Worm (Caenorhabditis elegans) whole organism, L2 larva: ENCODE data around the gene isy-1.

ENCODE experiments used
- C34F6.9 ChIP-seq: fragments of 150-350 bp; optimal IDR thresholded peaks from 2 replicates; lab custom pipeline; 2014; ENCODE audit warnings: missing biosample characterization, missing genetic modification characterization
- F13H6.1 ChIP-seq: sonication (generic microtip); optimal IDR thresholded peaks from 2 replicates; lab custom pipeline; 2016; ENCODE audit warnings: missing genetic modification characterization, missing compliant biosample characterization
- ZK546.5 ChIP-seq: sonication (generic microtip); optimal IDR thresholded peaks from 2 replicates; lab custom pipeline; 2017; ENCODE audit warnings: missing biosample characterization, missing genetic modification characterization
- aly-2 ChIP-seq: fragments of 150-350 bp; optimal IDR thresholded peaks from 2 replicates; lab custom pipeline; 2014; ENCODE audit warnings: missing biosample characterization, missing genetic modification characterization
- blmp-1 ChIP-seq: sonication (generic microtip); optimal IDR thresholded peaks from 2 replicates; lab custom pipeline; 2017; ENCODE audit warnings: missing genetic modification characterization, mild to moderate bottlenecking, missing compliant biosample characterization, antibody characterized with exemption, moderate library complexity; ENCODE audit not compliant: insufficient read depth
- ceh-16 ChIP-seq: fragments of 150-350 bp; optimal IDR thresholded peaks from 2 replicates; lab custom pipeline; 2014; ENCODE audit warnings: missing biosample characterization, missing genetic modification characterization
- ceh-82 ChIP-seq: fragments of 150-350 bp; optimal IDR thresholded peaks from 2 replicates; lab custom pipeline; 2014; ENCODE audit warnings: missing biosample characterization, missing genetic modification characterization
- crh-2 ChIP-seq: sonication (generic microtip); optimal IDR thresholded peaks from 2 replicates; lab custom pipeline; 2017; ENCODE audit warnings: missing biosample characterization, missing genetic modification characterization
- egl-27 ChIP-seq: sonication (generic microtip); optimal IDR thresholded peaks from 3 replicates; lab custom pipeline; 2017; ENCODE audit warnings: missing biosample characterization, missing genetic modification reagents, missing genetic modification characterization
- elt-1 ChIP-seq: fragments of 150-350 bp; optimal IDR thresholded peaks from 2 replicates; lab custom pipeline; 2014; ENCODE audit warnings: missing biosample characterization, missing genetic modification characterization
- elt-3 ChIP-seq: sonication (generic microtip); optimal IDR thresholded peaks from 2 replicates; lab custom pipeline; 2017; ENCODE audit warnings: missing biosample characterization, missing genetic modification characterization
- fos-1 ChIP-seq: fragments of 150-350 bp; optimal IDR thresholded peaks from 2 replicates; lab custom pipeline; 2014; ENCODE audit warnings: missing biosample characterization, missing genetic modification characterization
- gmeb-1 ChIP-seq: fragments of 150-350 bp; optimal IDR thresholded peaks from 2 replicates; lab custom pipeline; 2014; ENCODE audit warnings: missing biosample characterization, missing genetic modification characterization
- lin-13 ChIP-seq: fragments of 150-350 bp; optimal IDR thresholded peaks from 2 replicates; lab custom pipeline; 2014; ENCODE audit warnings: missing biosample characterization, missing genetic modification reagents, missing genetic modification characterization
- lin-39 ChIP-seq: fragments of 150-350 bp; optimal IDR thresholded peaks from 2 replicates; lab custom pipeline; 2014; ENCODE audit warnings: missing biosample characterization, missing genetic modification reagents, missing genetic modification characterization
- lsy-2 ChIP-seq, 2 experiments: fragments of 150-350 bp in 1 of 2; sonication (generic microtip) in 1 of 2; optimal IDR thresholded peaks; 2 replicates each; lab custom pipeline; 2014 to 2017; ENCODE audit warnings: missing biosample characterization in 2 of 2, missing genetic modification characterization in 2 of 2
- mab-5 ChIP-seq: fragments of 150-350 bp; optimal IDR thresholded peaks from 2 replicates; lab custom pipeline; 2014; ENCODE audit warnings: missing biosample characterization, missing genetic modification characterization
- mbf-1 ChIP-seq: sonication (generic microtip); optimal IDR thresholded peaks from 2 replicates; lab custom pipeline; 2017; ENCODE audit warnings: missing biosample characterization, missing genetic modification characterization
- mdl-1 ChIP-seq, 2 experiments: fragments of 150-350 bp in 1 of 2; sonication (generic microtip) in 1 of 2; optimal IDR thresholded peaks; 2 replicates each; lab custom pipeline; 2017; ENCODE audit warnings: missing biosample characterization in 2 of 2, missing genetic modification characterization in 2 of 2
- nhr-10 ChIP-seq: sonication (generic microtip); optimal IDR thresholded peaks from 2 replicates; lab custom pipeline; 2017; ENCODE audit warnings: missing biosample characterization, missing genetic modification characterization
- nhr-11 ChIP-seq: fragments of 150-350 bp; optimal IDR thresholded peaks from 2 replicates; lab custom pipeline; 2014; ENCODE audit warnings: missing biosample characterization, missing genetic modification characterization
- nhr-12 ChIP-seq: fragments of 150-350 bp; optimal IDR thresholded peaks from 2 replicates; lab custom pipeline; 2014; ENCODE audit warnings: missing biosample characterization, missing genetic modification characterization
- nhr-129 ChIP-seq: fragments of 150-350 bp; optimal IDR thresholded peaks from 2 replicates; lab custom pipeline; 2014; ENCODE audit warnings: missing biosample characterization, missing genetic modification characterization
- nhr-21 ChIP-seq: fragments of 150-350 bp; optimal IDR thresholded peaks from 2 replicates; lab custom pipeline; 2014; ENCODE audit warnings: missing biosample characterization, missing genetic modification characterization
- nhr-23 ChIP-seq: fragments of 150-350 bp; optimal IDR thresholded peaks from 2 replicates; lab custom pipeline; 2014; ENCODE audit warnings: missing biosample characterization, missing genetic modification reagents, missing genetic modification characterization
- nhr-237 ChIP-seq: fragments of 150-350 bp; optimal IDR thresholded peaks from 2 replicates; lab custom pipeline; 2014; ENCODE audit warnings: missing biosample characterization, missing genetic modification characterization
- nhr-25 ChIP-seq: fragments of 150-350 bp; sonication (generic microtip); optimal IDR thresholded peaks from 3 replicates; lab custom pipeline; 2014; ENCODE audit warnings: missing biosample characterization, missing genetic modification characterization
- nhr-77 ChIP-seq: fragments of 150-350 bp; optimal IDR thresholded peaks from 2 replicates; lab custom pipeline; 2014; ENCODE audit warnings: missing biosample characterization, missing genetic modification characterization
- peb-1 ChIP-seq: fragments of 150-350 bp; optimal IDR thresholded peaks from 2 replicates; lab custom pipeline; 2014; ENCODE audit warnings: missing biosample characterization, missing genetic modification characterization
- sem-4 ChIP-seq: fragments of 150-350 bp; optimal IDR thresholded peaks from 2 replicates; lab custom pipeline; 2014; ENCODE audit warnings: missing biosample characterization, missing genetic modification reagents, missing genetic modification characterization
- sma-3 ChIP-seq: sonication (generic microtip); optimal IDR thresholded peaks from 2 replicates; lab custom pipeline; 2016; ENCODE audit warnings: missing genetic modification reagents, missing genetic modification characterization, missing compliant biosample characterization
- sma-9 ChIP-seq, 2 experiments: fragments of 150-350 bp in 1 of 2; sonication (generic microtip) in 1 of 2; optimal IDR thresholded peaks; 2 replicates each; lab custom pipeline; 2014 to 2016; ENCODE audit warnings: missing genetic modification characterization in 2 of 2, mild to moderate bottlenecking in 1 of 2, missing biosample characterization in 1 of 2, missing compliant biosample characterization in 1 of 2, missing genetic modification reagents in 1 of 2, moderate library complexity in 1 of 2
- snpc-4 ChIP-seq: fragments of 150-350 bp; optimal IDR thresholded peaks from 2 replicates; lab custom pipeline; 2014; ENCODE audit warnings: missing biosample characterization, missing genetic modification characterization
- unc-39 ChIP-seq: fragments of 150-350 bp; optimal IDR thresholded peaks from 2 replicates; lab custom pipeline; 2014; ENCODE audit warnings: missing biosample characterization, missing genetic modification characterization
- unc-55 ChIP-seq: fragments of 150-350 bp; sonication (generic microtip); optimal IDR thresholded peaks from 3 replicates; lab custom pipeline; 2014; ENCODE audit warnings: missing biosample characterization, missing genetic modification reagents, missing genetic modification characterization
- unc-62 ChIP-seq: fragments of 150-350 bp; optimal IDR thresholded peaks from 2 replicates; lab custom pipeline; 2014; ENCODE audit warnings: missing biosample characterization, missing genetic modification reagents, missing genetic modification characterization
- ztf-1 ChIP-seq: fragments of 200-800 bp; sonication (Bioruptor generic); conservative IDR thresholded peaks from 2 replicates; pipeline ENCODE4 v1.3.6; 2022; ENCODE audit warnings: missing genetic modification characterization, missing compliant biosample characterization
- ztf-11 ChIP-seq: sonication (generic microtip); optimal IDR thresholded peaks from 2 replicates; lab custom pipeline; 2017; ENCODE audit warnings: missing biosample characterization, missing genetic modification characterization
- ztf-4 ChIP-seq: fragments of 150-350 bp; optimal IDR thresholded peaks from 2 replicates; lab custom pipeline; 2014; ENCODE audit warnings: missing biosample characterization, missing genetic modification characterization

The isy-1 gene

DNA sequence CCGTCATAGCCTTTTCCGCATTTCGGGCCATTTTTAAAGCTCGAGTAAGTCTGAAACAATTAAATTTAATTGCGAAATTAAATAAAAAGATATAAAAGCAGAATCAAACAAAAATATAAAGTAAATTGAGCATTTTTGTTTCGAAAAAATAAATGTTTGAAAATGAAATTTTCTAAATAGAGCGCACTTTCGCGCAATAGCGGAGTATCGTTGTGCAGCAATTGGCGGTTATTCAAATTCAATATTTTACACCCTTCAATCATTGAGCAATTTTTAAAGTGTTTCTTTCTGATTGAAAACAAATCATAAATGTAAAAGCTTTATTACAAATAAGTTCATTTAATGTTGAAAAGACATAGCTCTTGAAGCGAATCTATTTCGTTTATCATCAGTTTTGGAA, at the start of gene isy-1:
TSS of gene isy-1 (minus strand) at position 50 of the 400 bp plus-strand sequence.
- TF ChIP-seq nhr-11 (tag; lab: Kevin White, UChicago) (no peak), blmp-1 (tag; lab: Kevin White, UChicago) (peak; percentile 48), snpc-4 (tag; lab: Kevin White, UChicago) (peak; percentile 57), mbf-1 (tag; lab: Kevin White, UChicago) (no peak), ZK546.5 (tag; lab: Kevin White, UChicago) (peak; percentile 6), lsy-2 (tag; optimal IDR thresholded peaks at IDR 0.05; lab: Kevin White, UChicago) (peak; percentile 18 to 86), mdl-1 (tag; optimal IDR thresholded peaks at IDR 0.05; lab: Kevin White, UChicago) (no peak), aly-2 (no peak), lin-13 (GFP tag; lab: Kevin White, UChicago) (peak; percentile 75), C34F6.9 (tag; lab: Kevin White, UChicago) (peak; percentile 95), ceh-16 (tag; lab: Kevin White, UChicago) (no peak), mab-5 (tag; lab: Kevin White, UChicago) (peak; percentile 52), crh-2 (tag; lab: Kevin White, UChicago) (peak; percentile 79), sma-3 (GFP tag; lab: Kevin White, UChicago) (peak; percentile 41), elt-1 (tag; lab: Kevin White, UChicago) (no peak), fos-1 (tag; lab: Kevin White, UChicago) (peak; percentile 38), unc-55 (GFP tag; lab: Kevin White, UChicago) (peak; percentile 91), F13H6.1 (tag; lab: Kevin White, UChicago) (peak; percentile 32), nhr-21 (tag; lab: Kevin White, UChicago) (peak; percentile 50), nhr-129 (tag; lab: Kevin White, UChicago) (peak; percentile 58), sma-9 (GFP tag; optimal IDR thresholded peaks at IDR 0.05; lab: Kevin White, UChicago) (peak; percentile 86), sma-9 (tag; optimal IDR thresholded peaks at IDR 0.05; lab: Kevin White, UChicago) (no peak), lin-39 (tag; lab: Kevin White, UChicago) (no peak), gmeb-1 (tag; lab: Kevin White, UChicago) (peak; percentile 96)

DNA sequence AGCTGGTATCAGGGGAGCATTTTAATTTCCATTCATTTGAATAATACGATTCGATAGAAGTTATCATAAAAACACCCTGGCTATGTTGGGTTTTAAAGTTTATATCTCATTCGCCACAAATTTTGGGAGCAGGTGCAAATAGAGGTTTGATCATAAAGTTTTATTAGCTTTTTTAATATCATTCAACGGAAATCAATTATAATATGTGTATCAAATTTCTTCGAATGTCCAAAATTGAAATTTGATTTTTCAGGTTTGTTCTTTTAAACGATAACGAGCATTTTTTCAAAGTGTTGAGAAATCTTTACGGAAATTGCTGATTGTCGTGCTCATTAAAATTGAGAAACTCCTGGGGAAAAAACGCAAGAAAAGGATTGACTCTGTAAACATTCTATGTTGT, 48.2 kb upstream of the isy-1 start, which contains the start of gene srh-74:
TSS of gene srh-74 (minus strand) at position 101 of the 400 bp plus-strand sequence.
- TF ChIP-seq egl-27 (tag; lab: Kevin White, UChicago) = no peak
- no peak for TF ChIP-seq snpc-4 (tag; lab: Kevin White, UChicago)
- TF ChIP-seq nhr-11 (tag; lab: Kevin White, UChicago) = no peak
- no peak for TF ChIP-seq lin-13 (GFP tag; lab: Kevin White, UChicago)
- no peak for TF ChIP-seq nhr-129 (tag; lab: Kevin White, UChicago)
- no peak for TF ChIP-seq aly-2
- TF ChIP-seq crh-2 (tag; lab: Kevin White, UChicago) = no peak
- no peak for TF ChIP-seq nhr-10 (tag; lab: Kevin White, UChicago)
- TF ChIP-seq F13H6.1 (tag; lab: Kevin White, UChicago) = no peak
- no peak for TF ChIP-seq ztf-11 (tag; lab: Kevin White, UChicago)
- TF ChIP-seq elt-3 (tag; lab: Kevin White, UChicago) = no peak
- no peak for TF ChIP-seq nhr-12 (tag; lab: Kevin White, UChicago)
- TF ChIP-seq lsy-2 (tag; optimal IDR thresholded peaks at IDR 0.05; lab: Kevin White, UChicago) = no peak
- TF ChIP-seq mbf-1 (tag; lab: Kevin White, UChicago) = no peak
- TF ChIP-seq mab-5 (tag; lab: Kevin White, UChicago) = no peak
- TF ChIP-seq unc-39 = no peak
- no peak for TF ChIP-seq unc-62
- TF ChIP-seq nhr-23 (tag; lab: Kevin White, UChicago) = no peak
- TF ChIP-seq lin-39 (tag; lab: Kevin White, UChicago) = no peak

DNA sequence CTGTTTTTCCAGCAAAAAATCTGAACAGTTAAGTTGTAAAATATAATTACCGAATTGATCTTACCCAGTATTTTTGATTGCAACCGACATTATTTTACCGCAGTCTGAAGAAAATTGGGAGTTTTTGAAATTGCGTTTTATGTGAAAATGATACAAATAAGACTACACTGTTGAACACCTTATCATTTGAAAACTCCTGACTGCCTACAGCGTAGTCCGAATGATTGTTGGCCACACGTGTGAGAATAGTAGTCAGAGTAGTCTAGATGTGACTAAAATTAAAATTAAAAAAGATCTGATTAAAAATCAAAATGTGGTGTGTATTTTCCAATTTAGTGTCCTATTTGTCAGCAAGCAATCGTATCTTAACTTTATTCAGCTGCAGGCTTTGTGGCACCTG, 46.2 kb upstream of the isy-1 start, which contains the start of gene dhs-18:
TSS of gene dhs-18 (minus strand) at position 104 of the 400 bp plus-strand sequence.
- TF ChIP-seq unc-39 = no peak
- TF ChIP-seq sma-9 (GFP tag; optimal IDR thresholded peaks at IDR 0.05; lab: Kevin White, UChicago) = peak; percentile 30
- no peak for TF ChIP-seq sma-9 (tag; optimal IDR thresholded peaks at IDR 0.05; lab: Kevin White, UChicago)
- no peak for TF ChIP-seq ztf-1 (GFP tag; lab: Robert Waterston, UW)
- TF ChIP-seq lin-39 (tag; lab: Kevin White, UChicago) = no peak
- peak; percentile 26 for TF ChIP-seq crh-2 (tag; lab: Kevin White, UChicago)
- TF ChIP-seq fos-1 (tag; lab: Kevin White, UChicago) = no peak
- TF ChIP-seq egl-27 (tag; lab: Kevin White, UChicago) = no peak
- no peak for TF ChIP-seq elt-3 (tag; lab: Kevin White, UChicago)

DNA sequence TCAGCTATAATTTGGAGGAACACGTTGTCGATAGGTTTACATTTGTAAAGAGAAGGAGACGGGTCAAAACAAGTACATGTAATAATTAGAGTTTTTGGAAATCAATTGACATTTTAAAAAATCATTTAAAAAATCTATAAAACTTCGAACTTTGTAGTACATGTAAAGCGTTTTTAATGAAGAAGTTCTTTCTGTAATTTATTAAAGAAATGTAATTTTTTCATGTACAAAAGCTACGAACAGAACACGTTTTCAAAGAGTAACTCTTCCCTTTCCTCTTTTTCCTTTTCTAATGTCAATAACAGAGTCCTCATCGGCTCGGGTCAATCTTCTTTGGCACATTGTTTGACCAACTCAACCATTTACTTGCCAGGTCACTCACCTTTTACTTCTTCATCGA, 43.3 kb upstream of the isy-1 start, which contains the start of gene C45B11.6:
TSS of gene C45B11.6 (plus strand) at position 301 of the 400 bp plus-strand sequence.
- TF ChIP-seq nhr-21 (tag; lab: Kevin White, UChicago) = no peak
- TF ChIP-seq fos-1 (tag; lab: Kevin White, UChicago) = no peak
- no peak for TF ChIP-seq nhr-11 (tag; lab: Kevin White, UChicago)
- TF ChIP-seq nhr-23 (tag; lab: Kevin White, UChicago) = no peak
- no peak for TF ChIP-seq sem-4 (tag; lab: Kevin White, UChicago)
- TF ChIP-seq ztf-1 (GFP tag; lab: Robert Waterston, UW) = no peak
- no peak for TF ChIP-seq sma-3 (GFP tag; lab: Kevin White, UChicago)
- no peak for TF ChIP-seq unc-39
- TF ChIP-seq ceh-82 (tag; lab: Kevin White, UChicago) = no peak
- no peak for TF ChIP-seq blmp-1 (tag; lab: Kevin White, UChicago)
- TF ChIP-seq nhr-77 = no peak
- no peak for TF ChIP-seq sma-9 (GFP tag; optimal IDR thresholded peaks at IDR 0.05; lab: Kevin White, UChicago)
- TF ChIP-seq sma-9 (tag; optimal IDR thresholded peaks at IDR 0.05; lab: Kevin White, UChicago) = no peak
- TF ChIP-seq peb-1 = no peak
- TF ChIP-seq nhr-25 = no peak
- TF ChIP-seq nhr-237 = no peak
- no peak for TF ChIP-seq ztf-4
- TF ChIP-seq, all 48 proteins: peak for 0
